Worm (Caenorhabditis elegans) whole organism, L4/young adult: ENCODE measurements around the gene mboa-2.

Experiments
- W03F9.2 ChIP-seq: fragments of 150-350 bp; optimal IDR thresholded peaks from 2 replicates; lab custom pipeline; 2014; ENCODE audit warnings: missing biosample characterization, missing genetic modification characterization
- dao-5 ChIP-seq: sonication (generic microtip); optimal IDR thresholded peaks from 2 replicates; lab custom pipeline; 2016; ENCODE audit warnings: missing genotype, missing genetic modification characterization, moderate library complexity, missing compliant biosample characterization
- him-1 ChIP-seq: sonication (generic microtip); optimal IDR thresholded peaks from 2 replicates; lab custom pipeline; 2016; ENCODE audit warnings: missing genotype, missing genetic modification reagents, missing genetic modification characterization, missing compliant biosample characterization

The mboa-2 gene

DNA sequence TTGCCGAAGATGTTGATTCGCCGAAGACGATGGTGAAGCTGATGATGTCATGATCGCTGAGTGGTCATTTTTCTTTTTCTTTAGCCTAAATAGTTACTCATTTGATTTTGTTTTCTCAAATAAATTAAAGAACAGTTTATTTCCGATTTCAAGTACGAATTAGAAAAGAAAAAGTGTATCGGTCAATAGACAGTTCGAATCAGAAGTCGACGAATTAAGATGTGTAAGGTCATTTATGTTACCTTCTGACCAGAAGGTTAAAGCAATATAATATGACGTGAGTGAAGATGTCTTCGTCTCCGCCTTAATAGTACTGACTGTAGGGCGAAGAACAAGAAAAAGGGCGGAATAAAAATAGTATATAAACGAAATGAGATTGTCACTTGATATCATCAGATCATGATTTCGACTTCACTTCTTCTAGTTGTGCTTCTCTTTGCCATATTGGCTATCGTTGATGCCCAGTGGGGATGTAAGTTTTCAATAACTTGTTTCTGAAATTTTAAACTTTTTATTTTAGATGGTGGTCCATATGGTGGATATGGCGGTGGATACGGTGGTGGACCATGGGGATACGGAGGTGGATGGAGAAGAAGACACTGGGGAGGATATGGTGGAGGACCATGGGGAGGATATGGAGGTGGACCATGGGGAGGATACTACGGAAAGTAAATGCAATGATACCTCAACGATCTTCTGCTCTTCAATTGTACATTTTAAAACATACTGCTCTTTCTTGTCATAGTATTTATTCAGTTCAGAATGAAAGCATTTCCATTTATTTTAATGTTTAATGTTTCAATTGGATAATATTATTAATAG is 24.9 kb upstream of the mboa-2 start, which contains the start of the genes T19C4.24 and nlp-33:
TSS of gene T19C4.24 (minus strand) at position 51 of the 822 bp plus-strand sequence.
TSS of gene nlp-33 (plus strand) at position 389 of the 822 bp plus-strand sequence.
- no peak for TF ChIP-seq him-1
- no peak for TF ChIP-seq dao-5 (tag; lab: Kevin White, UChicago)
- TF ChIP-seq W03F9.2: no peak

DNA sequence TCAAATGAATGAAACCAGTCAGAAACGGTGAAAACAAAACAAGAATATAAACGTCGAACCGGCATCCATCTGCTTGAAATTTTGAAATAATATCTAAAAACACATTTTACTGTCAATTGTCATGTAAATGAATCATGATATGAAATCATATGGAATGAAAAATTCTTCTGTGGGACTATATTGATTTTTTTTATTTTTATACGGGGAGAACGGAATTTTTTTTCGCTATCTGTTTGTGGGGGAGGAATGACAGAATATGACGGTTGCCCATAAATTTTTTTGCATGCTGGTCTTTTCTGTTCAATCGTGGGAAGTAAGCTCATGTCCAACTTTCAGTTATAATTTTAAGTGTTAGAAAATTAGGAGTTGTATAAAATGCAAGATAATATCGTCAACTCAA is 22.4 kb upstream of the mboa-2 start, which contains the start of gene C06H2.7:
TSS of gene C06H2.7 (minus strand) at position 101 of the 400 bp plus-strand sequence.
- TF ChIP-seq W03F9.2: no peak
- no peak for TF ChIP-seq dao-5 (tag; lab: Kevin White, UChicago)
- TF ChIP-seq him-1: no peak

DNA sequence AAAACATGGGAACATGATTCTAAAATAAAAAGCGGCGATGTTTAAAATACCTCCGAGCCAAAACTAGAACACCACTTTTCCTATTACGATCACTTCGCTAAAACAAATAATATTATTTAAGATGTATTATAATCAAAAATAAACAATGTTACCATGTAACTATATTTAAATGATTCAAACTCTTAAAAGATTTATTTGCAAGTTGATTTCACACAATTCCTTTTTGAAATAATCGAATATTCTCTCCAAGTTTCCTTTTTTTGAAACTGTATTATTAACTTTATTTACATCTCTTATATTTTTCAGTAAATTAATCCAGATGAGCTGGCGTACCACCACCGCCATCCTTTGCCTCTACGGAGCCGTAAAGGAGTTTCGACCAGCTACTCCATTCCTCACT is 18.9 kb upstream of the mboa-2 start, which contains the start of gene folt-1:
TSS of gene folt-1 (plus strand) at position 301 of the 400 bp plus-strand sequence.
- TF ChIP-seq him-1 (no peak), W03F9.2 (no peak), dao-5 (tag; lab: Kevin White, UChicago) (no peak)

DNA sequence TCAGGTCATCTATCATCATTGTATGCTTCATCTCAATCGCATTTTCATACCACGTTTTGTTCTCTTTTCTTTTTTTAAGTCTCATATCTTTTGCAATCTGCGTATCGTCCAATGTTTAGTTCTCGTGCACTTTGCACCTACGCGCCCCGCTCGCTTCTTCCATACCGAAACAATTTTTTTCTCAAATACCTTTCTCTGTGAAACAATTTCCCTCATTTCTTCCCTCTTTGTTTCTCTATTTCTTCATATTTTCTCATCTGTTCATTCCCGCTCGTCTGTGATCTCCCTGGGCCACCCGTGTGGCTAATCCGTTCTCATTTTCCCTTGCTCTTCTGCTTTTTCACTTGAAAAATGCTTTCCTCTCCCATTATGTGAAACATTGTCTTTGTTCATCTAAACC is 18.0 kb upstream of the mboa-2 start:
- TF ChIP-seq him-1: no peak
- TF ChIP-seq W03F9.2: no peak
- TF ChIP-seq dao-5 (tag; lab: Kevin White, UChicago): no peak

DNA sequence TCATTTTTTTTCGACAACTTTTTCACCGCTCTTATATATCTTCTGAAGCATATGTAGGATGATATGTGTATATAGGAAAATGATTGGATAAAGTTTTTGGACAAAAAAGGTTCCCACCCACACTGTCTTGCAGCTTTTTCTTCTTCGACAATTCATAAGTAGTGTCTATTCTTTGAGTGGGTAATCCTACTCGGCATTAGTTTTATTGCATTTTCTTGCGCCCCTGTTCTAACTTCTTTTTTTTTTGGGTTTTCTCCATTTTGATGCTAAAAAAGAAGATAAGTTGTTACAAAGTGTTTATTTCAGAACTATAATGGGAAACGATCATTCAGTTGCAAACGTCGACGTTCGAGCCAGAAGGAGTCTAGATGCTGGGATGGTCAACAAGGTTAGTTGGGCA is 12.0 kb upstream of the mboa-2 start, which contains the start of gene glb-3:
TSS of gene glb-3 (plus strand) at position 301 of the 400 bp plus-strand sequence.
- TF ChIP-seq W03F9.2 (no peak), dao-5 (tag; lab: Kevin White, UChicago) (no peak), him-1 (no peak)

DNA sequence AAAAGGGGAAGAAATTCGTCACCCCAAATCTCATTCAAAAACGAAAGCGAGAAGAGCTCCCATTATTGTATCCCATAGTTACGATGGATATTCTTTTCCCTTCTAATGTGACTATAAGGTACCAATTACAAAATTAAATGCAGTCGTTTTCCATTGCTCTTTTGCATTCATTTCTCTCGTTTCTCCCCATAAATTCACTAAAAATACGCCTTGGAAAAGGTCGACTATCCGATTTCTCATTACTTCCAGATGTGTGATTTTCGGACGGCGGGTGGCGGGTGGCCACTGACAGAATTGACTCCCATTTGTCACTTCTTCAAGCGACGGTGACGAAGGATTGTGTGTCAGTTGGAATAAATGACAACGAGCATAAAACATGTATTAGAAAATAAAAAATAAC is 11.2 kb upstream of the mboa-2 start:
- no peak for TF ChIP-seq him-1
- no peak for TF ChIP-seq dao-5 (tag; lab: Kevin White, UChicago)
- no peak for TF ChIP-seq W03F9.2

DNA sequence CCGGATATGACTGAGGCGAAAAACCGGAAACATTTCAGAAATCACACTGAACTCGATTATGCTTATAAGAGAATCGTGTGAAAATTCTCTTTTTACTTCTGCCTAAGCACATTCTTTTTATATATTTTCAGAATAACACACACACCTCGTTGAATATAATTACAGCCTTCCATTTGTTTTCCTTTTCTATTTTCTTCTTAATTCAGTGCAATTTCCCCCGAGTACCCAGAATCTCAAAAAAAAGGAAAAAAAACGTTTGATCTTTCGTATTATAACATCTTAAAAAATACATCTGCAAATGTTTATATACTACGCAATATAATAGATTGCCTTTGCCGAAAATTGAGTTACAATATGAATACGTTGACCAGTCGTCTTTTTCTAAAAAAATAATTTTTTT is 9.5 kb upstream of the mboa-2 start:
- no peak for TF ChIP-seq W03F9.2
- TF ChIP-seq dao-5 (tag; lab: Kevin White, UChicago): no peak
- no peak for TF ChIP-seq him-1

DNA sequence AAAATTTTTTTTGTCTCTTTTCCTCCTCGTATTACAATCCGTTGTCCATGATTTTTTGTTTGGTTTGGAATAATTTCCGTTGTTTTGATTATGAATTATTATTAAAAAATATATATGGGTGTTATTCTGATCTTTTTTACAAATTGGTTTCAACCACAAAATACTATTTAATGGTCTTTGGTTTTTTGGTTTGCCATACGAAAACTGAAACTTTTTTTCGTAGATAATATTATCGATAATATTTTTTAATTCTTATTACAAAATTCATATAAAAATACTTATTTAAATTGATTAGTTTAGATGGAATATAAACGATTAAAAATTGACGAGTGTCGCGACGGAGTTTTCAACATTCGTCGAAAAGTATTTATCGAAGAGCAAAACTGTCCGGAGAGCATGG is 4.9 kb upstream of the mboa-2 start, which contains the start of gene jmjd-5:
TSS of gene jmjd-5 (plus strand) at position 301 of the 400 bp plus-strand sequence.
- TF ChIP-seq W03F9.2 (no peak), him-1 (no peak), dao-5 (tag; lab: Kevin White, UChicago) (no peak)

DNA sequence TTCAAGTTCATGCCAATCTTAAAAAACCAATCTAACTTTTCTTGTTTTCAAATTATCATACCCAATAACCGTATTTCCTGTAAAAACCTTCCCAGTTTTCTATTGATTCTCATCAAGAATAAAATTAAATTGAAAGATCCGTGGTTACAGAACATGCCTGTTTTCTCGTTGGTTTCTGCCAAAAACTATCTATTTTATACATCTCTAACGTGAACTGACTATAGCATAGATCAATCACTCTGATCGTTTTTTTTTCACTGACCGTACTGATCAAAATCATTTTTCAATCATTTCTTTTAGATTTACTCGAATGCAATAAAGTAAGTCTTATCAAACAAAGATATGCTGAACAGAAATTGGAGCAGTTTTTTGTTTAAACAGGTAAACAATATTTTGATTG is 2.6 kb upstream of the mboa-2 start, which contains the start of gene C06H2.2:
TSS of gene C06H2.2 (plus strand) at position 301 of the 400 bp plus-strand sequence.
- TF ChIP-seq dao-5 (tag; lab: Kevin White, UChicago) (no peak), W03F9.2 (no peak), him-1 (no peak)

DNA sequence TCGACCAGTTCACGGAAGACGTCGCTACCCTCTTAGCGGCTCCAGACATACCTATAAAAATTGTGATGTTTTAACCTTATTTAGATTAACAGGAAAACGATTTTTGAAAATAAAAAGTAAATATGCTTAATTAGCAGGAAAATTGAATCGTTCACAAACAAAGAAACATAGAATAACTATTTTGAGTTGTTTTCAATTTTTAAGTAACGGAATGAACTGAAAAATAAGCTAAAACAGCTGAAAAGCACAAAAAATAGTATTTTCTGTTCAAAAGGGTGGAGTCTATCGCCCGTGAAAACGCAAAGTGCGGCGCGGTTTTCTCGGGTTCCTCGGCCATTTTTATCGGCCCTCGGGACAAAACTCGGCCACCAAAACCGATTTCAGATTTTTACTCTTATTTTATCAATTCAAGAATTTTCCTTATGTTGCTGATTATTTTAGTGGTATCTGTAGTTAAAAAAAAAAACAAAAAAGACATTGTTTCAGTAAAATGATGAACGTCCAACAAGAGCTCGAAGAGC is 1.6 kb upstream of the mboa-2 start, which contains the start of the genes atp-5 and lmtr-3:
TSS of gene atp-5 (minus strand) at position 51 of the 521 bp plus-strand sequence.
TSS of gene lmtr-3 (plus strand) at position 370 of the 521 bp plus-strand sequence.
- no peak for TF ChIP-seq dao-5 (tag; lab: Kevin White, UChicago)
- peak; percentile 84 for TF ChIP-seq W03F9.2
- TF ChIP-seq him-1: peak; percentile 34

DNA sequence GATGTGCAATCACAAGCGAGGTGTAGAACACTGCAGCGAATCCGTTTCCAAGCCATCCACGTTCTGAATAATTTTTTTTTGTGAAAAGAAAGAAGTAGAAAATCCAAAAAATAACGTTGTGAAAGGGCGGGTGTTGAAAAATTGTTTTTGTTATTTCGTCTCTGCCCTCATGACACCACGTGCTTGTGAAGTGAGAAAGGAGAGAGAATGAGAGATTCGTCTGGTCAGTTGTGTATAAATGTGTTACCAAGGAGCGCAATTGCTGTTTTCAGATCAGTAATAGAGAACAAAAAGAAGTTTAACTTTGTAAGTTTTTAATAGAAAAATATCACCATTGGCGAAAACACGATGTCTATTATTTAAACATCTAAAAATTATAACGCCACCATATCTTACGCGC is 1.0 kb downstream of the mboa-2 start:
- TF ChIP-seq W03F9.2: no peak

DNA sequence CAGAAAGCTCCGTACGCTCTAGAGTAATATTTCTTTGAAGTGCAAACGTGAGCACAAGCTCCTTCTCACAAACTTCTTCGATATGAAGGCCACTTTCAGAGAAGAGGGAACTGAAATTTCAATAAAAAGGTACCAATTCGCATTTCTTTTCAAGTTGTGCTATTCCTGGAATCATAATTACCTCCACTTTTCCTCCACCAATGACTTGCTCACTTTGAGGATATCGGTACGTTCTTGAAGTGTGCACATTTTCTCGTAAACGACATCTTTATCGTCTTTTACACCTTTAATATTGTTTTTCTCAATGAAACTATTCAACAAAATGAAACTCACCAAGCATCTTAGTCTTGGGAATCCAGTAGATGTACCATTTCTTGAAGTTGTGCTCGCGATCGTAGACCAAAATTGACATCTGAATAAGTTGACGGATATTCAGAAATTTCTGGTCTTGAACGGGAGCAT is 3.0 kb downstream of the mboa-2 start, which contains the start of gene scb-1:
TSS of gene scb-1 (minus strand) at position 412 of the 462 bp plus-strand sequence.
- TF ChIP-seq him-1 (no peak), W03F9.2 (no peak), dao-5 (tag; lab: Kevin White, UChicago) (no peak)

DNA sequence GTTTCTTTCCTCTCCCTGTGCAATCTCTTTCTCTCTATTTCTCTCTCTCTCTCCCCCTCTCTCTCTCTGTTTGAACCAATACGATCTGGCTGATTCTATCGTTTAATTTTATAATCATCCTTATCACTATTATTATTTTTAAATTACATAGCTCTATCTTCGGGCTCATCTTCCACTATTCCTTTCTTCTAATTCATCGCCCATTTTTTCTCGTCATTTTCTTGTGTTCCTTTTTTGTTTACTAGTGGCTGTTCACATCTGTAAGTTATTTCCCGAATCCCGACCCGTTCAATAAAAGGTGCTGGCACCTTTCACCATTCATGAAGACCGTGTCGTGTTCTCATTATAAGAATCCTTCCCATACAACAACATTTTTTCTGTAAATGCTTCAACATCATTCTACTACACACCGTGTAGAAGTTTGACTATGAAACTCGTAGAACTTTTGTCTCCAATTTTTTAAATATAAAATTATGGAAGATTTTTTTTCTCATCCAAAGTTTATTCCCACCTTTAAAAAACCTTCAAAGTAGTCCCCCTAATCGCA is 4.0 kb downstream of the mboa-2 start:
- TF ChIP-seq dao-5 (tag; lab: Kevin White, UChicago) (no peak), him-1 (no peak), W03F9.2 (no peak)

DNA sequence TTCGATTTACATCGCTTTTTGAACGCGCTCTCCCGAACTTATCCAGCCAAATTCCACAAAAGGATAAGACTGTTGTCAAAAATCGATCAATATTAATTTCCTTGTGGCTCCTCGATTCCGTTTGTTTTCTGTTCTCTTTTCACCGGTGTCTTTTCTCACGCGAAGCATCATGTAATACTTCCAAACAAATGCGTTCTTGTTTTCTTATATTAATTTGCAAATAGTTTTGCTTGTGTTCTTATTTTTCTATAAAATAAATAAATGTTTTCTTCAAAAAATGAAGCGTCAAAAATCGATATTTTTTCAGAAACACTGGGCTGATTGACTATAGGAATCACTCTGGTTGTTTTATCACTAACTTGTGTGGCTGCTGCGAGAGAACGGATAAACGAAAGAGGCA is 8.7 kb downstream of the mboa-2 start, which contains the start of gene math-33:
TSS of gene math-33 (plus strand) at position 301 of the 400 bp plus-strand sequence.
- TF ChIP-seq W03F9.2: no peak
- no peak for TF ChIP-seq dao-5 (tag; lab: Kevin White, UChicago)
- TF ChIP-seq him-1: no peak
